Worm (Caenorhabditis elegans): ENCODE results near the gene W01B6.5.

ce11 chrIV:10115142-10115541, 39.1 kb downstream of the W01B6.5 start, which contains the start of gene C04G2.10:
- TF ChIP-seq nhr-77 (tag; optimal IDR thresholded peaks at IDR 0.05), result no peak
- TF ChIP-seq lin-13 (GFP tag; optimal IDR thresholded peaks at IDR 0.05), result no peak
- TF ChIP-seq ceh-82 (tag; optimal IDR thresholded peaks at IDR 0.05), result no peak
- TF ChIP-seq unc-62 (GFP tag; optimal IDR thresholded peaks at IDR 0.05 in 1 of 2), result no peak
- no peak for TF ChIP-seq unc-62 (tag; optimal IDR thresholded peaks at IDR 0.05)
- TF ChIP-seq unc-39 (tag; optimal IDR thresholded peaks at IDR 0.05), result no peak
- TF ChIP-seq rbr-2 (tag; optimal IDR thresholded peaks at IDR 0.05), result no peak
- TF ChIP-seq dmd-6 (GFP tag; IDR thresholded peaks at IDR 0.05), result no peak
- TF ChIP-seq lin-29 (GFP tag; IDR thresholded peaks at IDR 0.05), result no peak
- TF ChIP-seq mxl-2 (GFP tag; conservative IDR thresholded peaks at IDR 0.05), result no peak
- TF ChIP-seq lir-3 (tag; optimal IDR thresholded peaks at IDR 0.05), result no peak
